Worm (Caenorhabditis elegans) whole organism, L3 larva: ENCODE data around the gene ttr-50.

Source experiments
- R02D3.7 ChIP-seq: fragments of 150-350 bp; optimal IDR thresholded peaks from 2 replicates; lab custom pipeline; 2014; ENCODE audit warnings: missing biosample characterization, missing genetic modification characterization
- ZK546.5 ChIP-seq: sonication (generic microtip); optimal IDR thresholded peaks from 2 replicates; lab custom pipeline; 2017; ENCODE audit warnings: missing biosample characterization, missing genetic modification characterization
- ama-1 ChIP-seq: fragments of 150-350 bp; optimal IDR thresholded peaks from 2 replicates; lab custom pipeline; 2018
- ceh-16 ChIP-seq: sonication (generic microtip); optimal IDR thresholded peaks from 2 replicates; lab custom pipeline; 2017; ENCODE audit warnings: missing biosample characterization, missing genetic modification characterization
- ceh-9 ChIP-seq: sonication (generic microtip); optimal IDR thresholded peaks from 2 replicates; lab custom pipeline; 2018; ENCODE audit warnings: missing biosample characterization, missing genetic modification characterization
- daf-12 ChIP-seq: fragments of 150-350 bp; optimal IDR thresholded peaks from 2 replicates; lab custom pipeline; 2014; ENCODE audit warnings: missing biosample characterization, missing genetic modification reagents, missing genetic modification characterization
- elt-1 ChIP-seq: fragments of 150-350 bp; optimal IDR thresholded peaks from 2 replicates; lab custom pipeline; 2014; ENCODE audit warnings: missing biosample characterization, missing genetic modification characterization
- hmg-11 ChIP-seq: sonication (generic microtip); optimal IDR thresholded peaks from 2 replicates; lab custom pipeline; 2016; ENCODE audit warnings: missing genetic modification characterization, missing compliant biosample characterization
- jun-1 ChIP-seq: fragments of 150-350 bp; optimal IDR thresholded peaks from 2 replicates; lab custom pipeline; 2014; ENCODE audit warnings: missing biosample characterization, missing genetic modification reagents, missing genetic modification characterization
- lin-15B ChIP-seq: fragments of 150-350 bp; optimal IDR thresholded peaks from 2 replicates; lab custom pipeline; 2014; ENCODE audit warnings: missing biosample characterization, missing genetic modification characterization
- lin-39 ChIP-seq: fragments of 150-350 bp; optimal IDR thresholded peaks from 2 replicates; lab custom pipeline; 2018; ENCODE audit warnings: missing biosample characterization, missing genetic modification reagents, missing genetic modification characterization
- lsy-12 ChIP-seq: sonication (generic microtip); optimal IDR thresholded peaks from 2 replicates; lab custom pipeline; 2016; ENCODE audit warnings: mild to moderate bottlenecking, missing genetic modification characterization, missing compliant biosample characterization
- mdl-1 ChIP-seq: fragments of 150-350 bp; optimal IDR thresholded peaks from 2 replicates; lab custom pipeline; 2014; ENCODE audit warnings: missing biosample characterization, missing genetic modification characterization
- mml-1 ChIP-seq: fragments of 150-350 bp; sonication (generic microtip); optimal IDR thresholded peaks from 3 replicates; lab custom pipeline; 2014; ENCODE audit warnings: missing biosample characterization, missing genetic modification characterization
- nfya-1 ChIP-seq: sonication (generic microtip); optimal IDR thresholded peaks from 2 replicates; lab custom pipeline; 2017; ENCODE audit warnings: missing genetic modification characterization, mild to moderate bottlenecking, missing compliant biosample characterization, antibody characterized with exemption, moderate library complexity; ENCODE audit not compliant: insufficient read depth
- nhr-11 ChIP-seq: fragments of 150-350 bp; optimal IDR thresholded peaks from 2 replicates; lab custom pipeline; 2014; ENCODE audit warnings: missing biosample characterization, missing genetic modification characterization
- nhr-12 ChIP-seq: fragments of 150-350 bp; optimal IDR thresholded peaks from 2 replicates; lab custom pipeline; 2014; ENCODE audit warnings: missing biosample characterization, missing genetic modification characterization
- nhr-23 ChIP-seq: fragments of 150-350 bp; optimal IDR thresholded peaks from 2 replicates; lab custom pipeline; 2014; ENCODE audit warnings: missing biosample characterization, missing genetic modification reagents, missing genetic modification characterization
- nhr-25 ChIP-seq: sonication (generic microtip); optimal IDR thresholded peaks from 2 replicates; lab custom pipeline; 2017; ENCODE audit warnings: missing biosample characterization, missing genetic modification characterization
- nhr-28 ChIP-seq: fragments of 150-350 bp; optimal IDR thresholded peaks from 2 replicates; lab custom pipeline; 2014; ENCODE audit warnings: missing biosample characterization, missing genetic modification characterization
- nhr-43 ChIP-seq: sonication (generic microtip); optimal IDR thresholded peaks from 2 replicates; lab custom pipeline; 2016; ENCODE audit warnings: mild to moderate bottlenecking, missing genetic modification characterization, missing compliant biosample characterization; ENCODE audit not compliant: poor library complexity, severe bottlenecking
- nhr-67 ChIP-seq: fragments of 150-350 bp; optimal IDR thresholded peaks from 2 replicates; lab custom pipeline; 2014; ENCODE audit warnings: missing biosample characterization, missing genetic modification characterization
- nhr-76 ChIP-seq: fragments of 150-350 bp; sonication (generic microtip); optimal IDR thresholded peaks from 5 replicates; lab custom pipeline; 2014; ENCODE audit warnings: missing biosample characterization, missing genetic modification characterization
- pha-4 ChIP-seq: fragments of 150-350 bp; optimal IDR thresholded peaks from 2 replicates; lab custom pipeline; 2014; ENCODE audit warnings: missing biosample characterization, missing genetic modification reagents, missing genetic modification characterization
- pqm-1 ChIP-seq: fragments of 150-350 bp; optimal IDR thresholded peaks from 2 replicates; lab custom pipeline; 2017; ENCODE audit warnings: missing biosample characterization, missing genetic modification characterization, inconsistent platforms
- skn-1 ChIP-seq: fragments of 150-350 bp; optimal IDR thresholded peaks from 2 replicates; lab custom pipeline; 2014; ENCODE audit warnings: missing biosample characterization, missing genetic modification characterization
- snpc-4 ChIP-seq: fragments of 150-350 bp; optimal IDR thresholded peaks from 2 replicates; lab custom pipeline; 2014; ENCODE audit warnings: missing biosample characterization, missing genetic modification characterization
- tbx-2 ChIP-seq: sonication (generic microtip); optimal IDR thresholded peaks from 2 replicates; lab custom pipeline; 2016; ENCODE audit warnings: mild to moderate bottlenecking, missing genetic modification characterization, missing compliant biosample characterization
- unc-39 ChIP-seq: sonication (generic microtip); optimal IDR thresholded peaks from 4 replicates; lab custom pipeline; 2017; ENCODE audit warnings: missing biosample characterization, missing genetic modification characterization
- ztf-11 ChIP-seq: fragments of 150-350 bp; optimal IDR thresholded peaks from 2 replicates; lab custom pipeline; 2014; ENCODE audit warnings: missing biosample characterization, missing genetic modification characterization

ttr-50 gene

DNA sequence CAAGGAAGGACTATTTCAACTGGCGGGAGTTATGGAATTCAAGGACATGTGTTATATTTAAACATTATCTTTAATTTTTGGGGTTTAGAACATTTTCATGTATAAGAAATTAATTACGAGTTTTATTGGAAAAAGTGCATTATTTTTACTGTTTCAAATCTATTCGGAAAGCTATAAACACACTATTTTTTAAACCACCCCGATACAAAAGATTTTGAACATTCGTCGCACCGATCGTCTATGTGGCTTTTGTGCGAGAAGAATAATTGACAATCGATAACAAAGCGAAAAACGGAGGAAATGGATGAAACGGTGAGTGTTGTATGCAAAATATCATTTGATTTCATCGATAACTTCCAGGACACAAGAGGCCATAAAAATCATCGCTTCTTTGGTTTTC lies 24.2 kb upstream of the ttr-50 start, which contains the start of gene ZK809.9:
TSS of gene ZK809.9 (plus strand) at position 301 of the 400 bp plus-strand sequence.
- no peak for TF ChIP-seq tbx-2 (tag; lab: Kevin White, UChicago)
- no peak for TF ChIP-seq nhr-43 (tag; lab: Kevin White, UChicago)
- no peak for TF ChIP-seq nhr-11 (tag; lab: Kevin White, UChicago)
- no peak for TF ChIP-seq snpc-4 (tag; lab: Kevin White, UChicago)

DNA sequence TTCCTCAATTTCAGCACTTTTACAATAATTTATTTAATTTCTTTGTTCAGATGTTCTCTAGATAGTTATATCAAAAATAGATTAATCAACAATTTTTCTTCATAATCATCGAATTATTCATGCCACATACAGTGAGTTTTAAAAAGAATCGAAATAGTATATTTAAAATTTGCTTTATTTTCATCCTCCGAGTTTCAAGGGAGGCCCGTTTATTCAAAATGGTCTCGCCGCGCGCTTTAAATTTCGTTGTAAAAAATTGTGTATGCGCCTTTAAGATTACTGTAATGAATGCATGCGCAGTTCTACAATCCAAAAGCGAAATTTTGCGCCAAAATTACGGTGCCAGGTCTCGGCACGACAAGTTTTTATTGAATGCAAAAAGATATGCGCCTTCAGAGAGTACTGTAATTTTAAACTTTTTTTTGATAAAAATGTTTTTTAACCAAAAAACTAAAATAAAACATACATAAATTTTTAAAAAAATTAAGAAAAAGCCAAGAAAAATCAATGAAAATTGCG lies 19.0 kb upstream of the ttr-50 start, which contains the start of gene ZK792.1:
TSS of gene ZK792.1 (plus strand) at position 51 of the 519 bp plus-strand sequence.
- no peak for TF ChIP-seq ceh-16
- TF ChIP-seq skn-1 (tag; lab: Kevin White, UChicago) = no peak
- TF ChIP-seq jun-1 (tag; lab: Kevin White, UChicago) = no peak
- TF ChIP-seq elt-1 (tag; lab: Kevin White, UChicago) = no peak
- TF ChIP-seq mdl-1 (tag; lab: Kevin White, UChicago) = no peak
- TF ChIP-seq lin-39 = no peak
- TF ChIP-seq nhr-25 (tag; lab: Kevin White, UChicago) = no peak
- no peak for TF ChIP-seq nhr-67 (tag; lab: Kevin White, UChicago)
- TF ChIP-seq ceh-9 (tag; lab: Kevin White, UChicago) = no peak

DNA sequence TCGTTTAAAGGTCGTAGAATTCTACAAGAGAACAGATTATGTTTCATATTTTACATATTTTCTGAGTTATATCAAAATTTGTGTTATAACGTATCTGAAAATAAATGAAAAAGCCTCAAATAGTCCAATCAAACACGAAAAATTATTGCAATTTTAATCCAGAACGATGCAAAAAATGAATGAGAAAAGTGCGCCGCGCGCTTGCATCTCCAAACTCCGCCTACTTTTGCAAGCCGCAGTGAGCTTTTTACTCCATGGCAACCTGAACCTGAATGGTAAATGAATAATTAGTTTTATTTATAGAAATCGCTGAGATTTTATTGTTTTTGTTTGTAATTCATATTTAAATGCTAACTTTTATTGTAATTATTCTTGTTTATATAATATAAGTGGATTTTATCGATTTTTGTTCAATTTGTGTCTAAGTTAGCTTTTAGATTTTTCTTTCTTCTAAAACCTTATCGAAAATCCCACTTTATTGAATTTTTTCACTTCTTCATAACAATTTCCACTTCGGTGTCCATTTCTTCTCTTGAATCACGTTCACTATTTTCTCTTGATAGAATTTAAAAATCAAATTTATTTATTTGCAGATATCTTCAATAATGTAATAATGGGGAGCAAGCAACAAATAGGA lies 15.4 kb upstream of the ttr-50 start, which contains the start of gene ZK809.5:
TSS of gene ZK809.5 (plus strand) at position 587 of the 637 bp plus-strand sequence.
- TF ChIP-seq nhr-28 (tag; lab: Kevin White, UChicago) (no peak), ama-1 (lab: Kevin White, UChicago) (no peak), nhr-23 (tag; lab: Kevin White, UChicago) (no peak), ztf-11 (tag; lab: Kevin White, UChicago) (no peak), mdl-1 (tag; lab: Kevin White, UChicago) (no peak), snpc-4 (tag; lab: Kevin White, UChicago) (no peak), ceh-16 (no peak), pqm-1 (no peak), lin-15B (tag; lab: Kevin White, UChicago) (no peak), mml-1 (tag; lab: Kevin White, UChicago) (no peak), R02D3.7 (tag; lab: Kevin White, UChicago) (no peak), hmg-11 (tag; lab: Kevin White, UChicago) (peak; percentile 34), nhr-11 (tag; lab: Kevin White, UChicago) (no peak), daf-12 (tag; lab: Kevin White, UChicago) (no peak), nhr-12 (tag; lab: Kevin White, UChicago) (no peak), nfya-1 (tag; lab: Kevin White, UChicago) (peak; percentile 20), unc-39 (no peak)

DNA sequence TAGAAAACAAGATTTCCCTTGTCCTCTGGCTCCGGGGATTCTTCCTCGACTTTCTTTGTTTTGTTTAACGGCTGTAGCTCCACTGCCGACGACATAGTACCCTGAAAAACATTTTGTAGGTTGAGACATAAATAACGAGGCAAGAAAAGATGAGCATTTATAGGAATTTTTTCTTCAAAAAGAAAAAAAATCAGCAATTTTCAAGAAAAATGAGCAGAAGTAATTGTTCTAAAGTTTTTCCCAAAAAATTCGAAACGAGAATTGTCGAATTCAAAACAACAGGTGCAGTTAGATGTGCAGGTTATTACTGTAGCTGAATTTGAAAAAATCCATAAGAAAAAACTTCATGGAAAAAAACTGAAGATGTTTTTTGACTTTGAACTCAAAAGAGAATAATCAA lies 14.6 kb upstream of the ttr-50 start, which contains the start of gene ent-1:
TSS of gene ent-1 (minus strand) at position 101 of the 400 bp plus-strand sequence.
- TF ChIP-seq hmg-11 (tag; lab: Kevin White, UChicago) = no peak
- TF ChIP-seq nfya-1 (tag; lab: Kevin White, UChicago) = no peak
- no peak for TF ChIP-seq nhr-76 (tag; lab: Kevin White, UChicago)
- no peak for TF ChIP-seq nhr-28 (tag; lab: Kevin White, UChicago)
- no peak for TF ChIP-seq ZK546.5 (tag; lab: Kevin White, UChicago)
- no peak for TF ChIP-seq lsy-12
- TF ChIP-seq, all 47 proteins: peak for 0

DNA sequence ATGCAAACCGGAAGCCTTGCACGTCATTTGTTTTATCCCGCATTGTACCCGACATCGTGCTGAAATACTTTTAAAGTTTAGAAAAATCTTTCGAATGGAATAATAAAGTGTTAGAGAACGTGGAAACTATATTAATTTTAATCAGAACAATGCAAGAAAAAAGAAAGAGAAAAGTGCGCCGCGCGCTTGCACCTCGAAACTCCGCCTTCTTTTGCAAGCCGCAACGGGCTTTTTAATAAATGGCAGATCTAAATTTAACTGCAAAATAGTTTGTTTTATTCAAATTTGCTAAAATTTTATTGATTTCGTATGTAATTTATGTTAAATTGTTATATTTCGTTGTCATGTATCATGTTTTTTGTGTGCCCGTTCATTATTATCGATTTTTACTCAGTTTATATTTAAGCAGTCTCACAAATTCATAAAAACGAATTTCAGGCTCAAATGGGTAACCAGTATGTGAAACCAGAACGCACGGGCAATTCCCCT lies 11.2 kb upstream of the ttr-50 start, which contains the start of the genes acl-3 and ndub-6:
TSS of gene acl-3 (minus strand) at position 59 of the 489 bp plus-strand sequence.
TSS of gene ndub-6 (plus strand) at position 439 of the 489 bp plus-strand sequence.
- TF ChIP-seq nhr-43 (tag; lab: Kevin White, UChicago) (no peak), pha-4 (tag; lab: Kevin White, UChicago) (peak; percentile 16), nhr-25 (tag; lab: Kevin White, UChicago) (no peak)
